Worm (Caenorhabditis elegans): ENCODE results near the gene F26F4.2.
"Not testable (repeated sequence)": the region's sequence is repeated elsewhere in the genome, so short reads cannot be mapped to it uniquely, and the experiment has no call there.

F26F4.2 gene

ce11 chrIII:4917960-4918712 lies 7.1 kb downstream of the F26F4.2 start, which contains the start of gene rpb-8:
rpb-8 (minus strand) TSS chrIII:4918008.
- no peak for TF ChIP-seq fkh-10 (GFP tag; optimal IDR thresholded peaks at IDR 0.05)
- TF ChIP-seq unc-86 (tag; optimal IDR thresholded peaks at IDR 0.05) = no peak
- TF ChIP-seq unc-42 (tag; optimal IDR thresholded peaks at IDR 0.05) = peak; percentile 15
- no peak for TF ChIP-seq ceh-2 (tag; optimal IDR thresholded peaks at IDR 0.05)
- no peak for TF ChIP-seq ceh-48 (tag; optimal IDR thresholded peaks at IDR 0.05)
- TF ChIP-seq nfya-1 (tag; optimal IDR thresholded peaks at IDR 0.05) = peak; percentile 46
- peak; percentile 41 for TF ChIP-seq ceh-31 (tag; optimal IDR thresholded peaks at IDR 0.05)

- TF ChIP-seq pha-2 (tag; optimal IDR thresholded peaks at IDR 0.05) = no peak
- no peak for TF ChIP-seq ztf-16 (tag; optimal IDR thresholded peaks at IDR 0.05)
- TF ChIP-seq lin-11 (tag; optimal IDR thresholded peaks at IDR 0.05) = no peak
- no peak for TF ChIP-seq che-1 (tag; optimal IDR thresholded peaks at IDR 0.05)
- no peak for TF ChIP-seq sox-2 (GFP tag; IDR thresholded peaks at IDR 0.05)
- TF ChIP-seq unc-55 (GFP tag; optimal IDR thresholded peaks at IDR 0.05) = no peak
- TF ChIP-seq C38D4.7 (GFP tag; optimal IDR thresholded peaks at IDR 0.05) = no peak
- TF ChIP-seq gmeb-2 (tag; optimal IDR thresholded peaks at IDR 0.05) = no peak
- no peak for TF ChIP-seq C08G9.2 (tag; optimal IDR thresholded peaks at IDR 0.05)
- TF ChIP-seq dve-1 (tag; optimal IDR thresholded peaks at IDR 0.05) = no peak
- no peak for TF ChIP-seq syd-9 (tag; optimal IDR thresholded peaks at IDR 0.05)
- no peak for TF ChIP-seq mec-3 (tag; optimal IDR thresholded peaks at IDR 0.05; ENCODE audit: borderline replicate concordance)
- TF ChIP-seq ceh-22 (tag; optimal IDR thresholded peaks at IDR 0.05) = no peak
- no peak for TF ChIP-seq madf-2 (tag; optimal IDR thresholded peaks at IDR 0.05)
- no peak for TF ChIP-seq pax-1 (tag; optimal IDR thresholded peaks at IDR 0.05)
Measured at ce11 chrIII:4918906-4919305, 7.8 kb downstream of the F26F4.2 start.

- TF ChIP-seq tbx-2 (tag; optimal IDR thresholded peaks at IDR 0.05) (no peak), pha-4 (tag; optimal IDR thresholded peaks at IDR 0.05) (no peak), zip-5 (tag; optimal IDR thresholded peaks at IDR 0.05) (no peak), hlh-13 (GFP tag; optimal IDR thresholded peaks at IDR 0.05) (no peak), sox-2 (GFP tag; IDR thresholded peaks at IDR 0.05) (no peak), ceh-45 (GFP tag; IDR thresholded peaks at IDR 0.05) (no peak)
Measured at ce11 chrIII:4920221-4920620, 9.2 kb downstream of the F26F4.2 start, which contains the start of gene ula-1. ula-1 (minus strand) TSS chrIII:4920321.

- not testable (repeated sequence) for TF ChIP-seq npax-4, pha-4, lim-6 (tag; optimal IDR thresholded peaks at IDR 0.05)
Measured at ce11 chrIII:4922020-4922419, 11.0 kb downstream of the F26F4.2 start, which contains the start of gene mmab-1. mmab-1 (minus strand) TSS chrIII:4922114.

DNA sequence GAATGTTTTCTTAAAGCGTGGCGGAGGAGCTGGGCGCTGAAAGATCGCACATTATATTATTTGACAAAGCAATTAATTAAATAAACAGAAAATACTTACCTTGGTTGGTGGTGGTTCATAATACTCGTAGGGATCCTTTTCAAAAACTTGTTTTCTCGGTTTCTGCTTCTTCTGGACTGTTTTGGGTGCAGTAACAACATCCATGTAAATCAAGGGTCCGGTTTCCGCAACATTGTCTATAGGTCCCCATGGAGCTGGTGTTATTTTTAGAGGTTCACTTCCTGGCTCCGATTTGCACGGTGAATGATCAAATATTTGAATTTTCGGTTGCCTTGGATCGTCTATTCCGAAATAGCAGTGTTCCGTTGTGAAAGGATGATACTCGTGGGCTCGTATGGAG lies 13.1 kb downstream of the F26F4.2 start:
- TF ChIP-seq elt-2 (tag; optimal IDR thresholded peaks at IDR 0.05) (no peak), hlh-30 (tag; optimal IDR thresholded peaks at IDR 0.05; ENCODE audit: insufficient read depth) (no peak), npax-4 (tag; optimal IDR thresholded peaks at IDR 0.05) (no peak), ztf-16 (tag; optimal IDR thresholded peaks at IDR 0.05) (no peak), dmd-4 (tag; optimal IDR thresholded peaks at IDR 0.05; ENCODE audit: borderline replicate concordance) (no peak), gmeb-2 (tag; optimal IDR thresholded peaks at IDR 0.05) (no peak), che-1 (tag; optimal IDR thresholded peaks at IDR 0.05) (no peak), ceh-30 (tag; optimal IDR thresholded peaks at IDR 0.05) (no peak), C38D4.7 (GFP tag; optimal IDR thresholded peaks at IDR 0.05) (no peak), nhr-11 (tag; optimal IDR thresholded peaks at IDR 0.05) (no peak), odd-2 (tag; optimal IDR thresholded peaks at IDR 0.05) (no peak), F13H6.1 (tag; optimal IDR thresholded peaks at IDR 0.05) (no peak), lim-6 (tag; optimal IDR thresholded peaks at IDR 0.05) (no peak), ceh-24 (tag; optimal IDR thresholded peaks at IDR 0.05) (no peak)
